Fruit fly (Drosophila melanogaster): ENCODE data around the gene CG4770.
A peak's percentile ranks its signal among the peaks of the same experiment; 100 is the strongest.

Gene CG4770

DNA sequence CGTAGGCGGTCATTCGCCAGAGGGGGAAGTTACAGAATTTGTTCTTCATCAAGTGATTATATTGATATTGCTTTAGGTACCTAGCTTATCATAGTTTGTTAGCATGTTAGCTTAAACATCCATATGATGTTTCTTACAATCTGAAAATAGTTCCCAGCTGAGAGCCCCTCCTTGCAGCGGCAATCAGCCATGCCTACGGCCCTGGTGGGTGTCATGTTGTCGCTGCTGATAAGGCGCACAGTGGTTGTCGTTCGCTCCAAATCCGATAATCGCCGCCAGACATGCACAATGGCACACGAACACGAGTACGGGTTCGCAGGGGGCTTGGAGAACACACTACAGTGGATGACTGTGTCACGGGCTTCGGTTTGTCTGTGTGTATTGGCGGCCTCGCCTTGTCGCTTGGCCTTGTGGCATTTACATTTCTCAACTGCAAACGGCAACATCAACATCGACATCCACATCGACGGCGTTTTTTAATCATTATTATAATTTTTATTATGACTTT is 12.3 kb upstream of the CG4770 start (continued):
- TF ChIP-seq CG6276 (GFP tag; optimal IDR thresholded peaks at IDR 0.05): peak; percentile 74
- TF ChIP-seq net (GFP tag; optimal IDR thresholded peaks at IDR 0.05): peak; percentile 86
- TF ChIP-seq CG6163 (GFP tag; IDR thresholded peaks at IDR 0.05): peak; percentile 91
- TF ChIP-seq fd85E (GFP tag; optimal IDR thresholded peaks at IDR 0.05): no peak
- peak; percentile 87 for TF ChIP-seq Met (GFP tag; optimal IDR thresholded peaks at IDR 0.05)
- TF ChIP-seq CG11902 (GFP tag; optimal IDR thresholded peaks at IDR 0.05): peak; percentile 87
- peak; percentile 81 for TF ChIP-seq Gug (GFP tag; IDR thresholded peaks at IDR 0.05)
- peak; percentile 63 for TF ChIP-seq dac (GFP tag; optimal IDR thresholded peaks at IDR 0.05)
- peak; percentile 59 for TF ChIP-seq Blimp-1 (GFP tag; optimal IDR thresholded peaks at IDR 0.05)
- peak; percentile 89 for TF ChIP-seq Ets21C (GFP tag; optimal IDR thresholded peaks at IDR 0.05)
- peak; percentile 87 for TF ChIP-seq achi (GFP tag; optimal IDR thresholded peaks at IDR 0.05)
- peak; percentile 70 to 77 for TF ChIP-seq salr (GFP tag; optimal IDR thresholded peaks at IDR 0.05)
- TF ChIP-seq lz (GFP tag; optimal IDR thresholded peaks at IDR 0.05): peak; percentile 91
- TF ChIP-seq vri (GFP tag; optimal IDR thresholded peaks at IDR 0.05): peak; percentile 93
- peak; percentile 90 for TF ChIP-seq CG6792 (GFP tag; optimal IDR thresholded peaks at IDR 0.05)

DNA sequence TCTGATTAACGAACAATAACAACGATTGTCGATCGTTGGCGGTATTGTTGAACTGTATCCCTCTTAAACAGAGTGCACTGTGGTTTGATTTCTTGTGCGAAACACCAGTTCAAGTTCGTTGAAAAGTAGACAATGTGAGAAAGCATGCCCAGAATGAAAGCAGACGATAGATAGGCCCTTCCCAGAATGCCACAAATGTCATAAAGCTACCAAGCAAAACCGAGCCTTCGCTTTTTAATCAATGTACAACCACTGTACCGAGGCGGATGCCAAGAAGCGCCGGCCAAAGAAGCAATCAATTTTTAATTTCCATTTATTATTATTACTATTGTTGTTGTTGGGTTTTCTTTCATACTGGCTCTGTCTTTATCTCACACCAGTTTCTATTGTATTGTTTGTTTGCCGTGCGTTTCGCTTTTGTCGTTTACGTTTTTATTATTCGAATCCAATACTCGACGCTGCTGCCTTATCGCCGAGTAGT is 9.4 kb upstream of the CG4770 start:
- TF ChIP-seq CG15336 (GFP tag; IDR thresholded peaks at IDR 0.05): peak; percentile 87
- peak; percentile 70 for TF ChIP-seq Gug (GFP tag; IDR thresholded peaks at IDR 0.05)
- TF ChIP-seq svp (GFP tag): peak; percentile 95
- peak; percentile 81 for TF ChIP-seq topi (GFP tag; optimal IDR thresholded peaks at IDR 0.05)
- TF ChIP-seq Eip78C (GFP tag): peak; percentile 95
- no peak for TF ChIP-seq Eip93F (GFP tag; optimal IDR thresholded peaks at IDR 0.05)
- peak; percentile 14 for TF ChIP-seq fkh (GFP tag; optimal IDR thresholded peaks at IDR 0.05)
- TF ChIP-seq fd85E (GFP tag; optimal IDR thresholded peaks at IDR 0.05): peak; percentile 65
- TF ChIP-seq achi (GFP tag; optimal IDR thresholded peaks at IDR 0.05): peak; percentile 84
- no peak for TF ChIP-seq CG9139 (GFP tag; optimal IDR thresholded peaks at IDR 0.05)
- TF ChIP-seq Blimp-1 (GFP tag; optimal IDR thresholded peaks at IDR 0.05): peak; percentile 42
- TF ChIP-seq Hr38 (GFP tag; optimal IDR thresholded peaks at IDR 0.05): no peak
- peak; percentile 77 for TF ChIP-seq CG10669 (GFP tag; optimal IDR thresholded peaks at IDR 0.05)
- TF ChIP-seq net (GFP tag; optimal IDR thresholded peaks at IDR 0.05): peak; percentile 84
- TF ChIP-seq dsx (GFP tag; optimal IDR thresholded peaks at IDR 0.05; ENCODE audit: poor library complexity, severe bottlenecking): peak; percentile 51
- TF ChIP-seq CG16779 (tag; optimal IDR thresholded peaks at IDR 0.05): peak; percentile 57
- TF ChIP-seq CG8119 (GFP tag; IDR thresholded peaks at IDR 0.05): peak; percentile 80
- peak; percentile 79 for TF ChIP-seq Eip75B (GFP tag; optimal IDR thresholded peaks at IDR 0.05)
- peak; percentile 69 for TF ChIP-seq Ets96B (tag; optimal IDR thresholded peaks at IDR 0.05)
- TF ChIP-seq CG7368 (GFP tag; optimal IDR thresholded peaks at IDR 0.05): peak; percentile 80
- peak; percentile 30 for TF ChIP-seq CG6854 (GFP tag; optimal IDR thresholded peaks at IDR 0.05)
- TF ChIP-seq CG6792 (GFP tag; optimal IDR thresholded peaks at IDR 0.05): peak; percentile 89
- TF ChIP-seq eg (GFP tag; IDR thresholded peaks at IDR 0.05): peak; percentile 90
- TF ChIP-seq CG3032 (tag; optimal IDR thresholded peaks at IDR 0.05): peak; percentile 52
- peak; percentile 86 for TF ChIP-seq Smox (GFP tag; optimal IDR thresholded peaks at IDR 0.05)
- TF ChIP-seq CG6276 (GFP tag; optimal IDR thresholded peaks at IDR 0.05): peak; percentile 77
- TF ChIP-seq Hr39 (GFP tag; optimal IDR thresholded peaks at IDR 0.05): peak; percentile 88
- TF ChIP-seq Ets21C (GFP tag; optimal IDR thresholded peaks at IDR 0.05): peak; percentile 84
- peak; percentile 54 for TF ChIP-seq spab (GFP tag; optimal IDR thresholded peaks at IDR 0.05)
- peak; percentile 51; the same call in 1 of the 2 replicates for TF ChIP-seq CG11294 (GFP tag; IDR thresholded peaks at IDR 0.05)
- TF ChIP-seq CG4318 (GFP tag; optimal IDR thresholded peaks at IDR 0.05): peak; percentile 63
- peak; percentile 82 for TF ChIP-seq CG10631 (GFP tag; optimal IDR thresholded peaks at IDR 0.05)
- TF ChIP-seq Lpt (GFP tag; optimal IDR thresholded peaks at IDR 0.05): peak; percentile 73
- peak; percentile 53 for TF ChIP-seq CG6808 (GFP tag; optimal IDR thresholded peaks at IDR 0.05)
- peak; percentile 87 for TF ChIP-seq OdsH (GFP tag; optimal IDR thresholded peaks at IDR 0.05)
- TF ChIP-seq Sox15 (GFP tag; optimal IDR thresholded peaks at IDR 0.05): peak; percentile 88
- TF ChIP-seq dac (GFP tag; optimal IDR thresholded peaks at IDR 0.05): peak; percentile 67
- peak; percentile 85 for TF ChIP-seq CG34406 (GFP tag; optimal IDR thresholded peaks at IDR 0.05)
- peak; percentile 88 for TF ChIP-seq lz (GFP tag; optimal IDR thresholded peaks at IDR 0.05)
- peak; percentile 87 for TF ChIP-seq Sox102F (GFP tag; optimal IDR thresholded peaks at IDR 0.05)
- TF ChIP-seq esn (GFP tag; optimal IDR thresholded peaks at IDR 0.05): peak; percentile 89
- TF ChIP-seq CG6163 (GFP tag; IDR thresholded peaks at IDR 0.05): peak; percentile 90
- peak; percentile 71 for TF ChIP-seq Met (GFP tag; optimal IDR thresholded peaks at IDR 0.05)
- peak; percentile 81 for TF ChIP-seq CG8632 (GFP tag; optimal IDR thresholded peaks at IDR 0.05)
